Fruit fly (Drosophila melanogaster) whole organism, embryonic: ENCODE measurements around the gene CG13250.

Source experiments
- Antp ChIP-seq: fragments of 200-800 bp; sonication (Bioruptor generic); optimal IDR thresholded peaks from 3 replicates; lab custom pipeline; 2016; ENCODE audit warnings: missing biosample characterization, missing genetic modification characterization
- Bgb ChIP-seq: fragments of 200-800 bp; sonication (Bioruptor generic); IDR thresholded peaks from 2 replicates; pipeline ENCODE4 v1.3.6; 2022; ENCODE audit warnings: missing biosample characterization, missing genetic modification characterization; ENCODE audit not compliant: partially characterized antibody
- CG10321 ChIP-seq: fragments of 200-800 bp; sonication (Bioruptor generic); IDR thresholded peaks from 2 replicates; pipeline ENCODE4 v1.3.6; 2022; ENCODE audit warnings: missing biosample characterization, missing genetic modification characterization
- CG14014 ChIP-seq: fragments of 200-800 bp; sonication (Bioruptor generic); IDR thresholded peaks from 2 replicates; pipeline ENCODE4 v1.3.6; 2022; ENCODE audit warnings: missing biosample characterization, missing genetic modification characterization
- CG1647 ChIP-seq: fragments of 200-800 bp; sonication (Bioruptor generic); optimal IDR thresholded peaks from 3 replicates; lab custom pipeline; 2016; ENCODE audit warnings: missing biosample characterization, missing genetic modification characterization
- CG18476 ChIP-seq: fragments of 200-800 bp; sonication (Bioruptor generic); optimal IDR thresholded peaks from 2 replicates; lab custom pipeline; 2016; ENCODE audit warnings: missing biosample characterization, mild to moderate bottlenecking, missing genetic modification characterization
- CG7357 ChIP-seq: fragments of 200-800 bp; sonication (Bioruptor generic); IDR thresholded peaks from 3 replicates; pipeline ENCODE4 v1.3.6; 2022; ENCODE audit warnings: missing biosample characterization, missing genetic modification characterization
- Fer3 ChIP-seq: fragments of 200-800 bp; sonication (Bioruptor generic); optimal IDR thresholded peaks from 2 replicates; lab custom pipeline; 2018; ENCODE audit warnings: missing biosample characterization, mild to moderate bottlenecking, missing genetic modification characterization, moderate library complexity
- ham ChIP-seq: fragments of 200-800 bp; sonication (Bioruptor generic); IDR thresholded peaks from 2 replicates; pipeline ENCODE4 v1.3.6; 2022; ENCODE audit warnings: missing biosample characterization, missing genetic modification characterization

DNA sequence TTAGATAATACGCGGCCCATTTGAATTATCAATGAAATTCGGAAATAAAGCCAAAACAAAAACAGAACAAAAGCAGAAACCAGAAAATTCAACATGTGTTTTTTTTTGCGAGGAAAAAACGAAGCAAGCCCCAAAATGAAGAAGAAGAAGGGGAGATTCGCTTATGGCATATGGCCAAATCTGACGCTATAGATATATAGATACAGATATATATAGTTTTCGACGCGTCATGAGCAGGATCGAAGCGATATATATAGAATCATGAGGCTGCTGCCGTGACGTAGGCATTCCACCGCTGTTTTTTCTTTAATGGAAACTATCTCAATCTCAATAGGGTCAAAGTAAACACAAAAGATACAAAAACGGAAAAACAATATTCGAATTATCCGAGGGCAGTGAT, 4.9 kb downstream of the CG13250 start:
- TF ChIP-seq CG10321 = no peak
- no peak for TF ChIP-seq Fer3 (tag; lab: Kevin White, UChicago)
- no peak for TF ChIP-seq CG18476 (GFP tag; lab: Kevin White, UChicago)
- no peak for TF ChIP-seq Antp (GFP tag; lab: Kevin White, UChicago)
- TF ChIP-seq CG7357 = no peak
- TF ChIP-seq ham (GFP tag; lab: Robert Waterston, UW) = no peak
- no peak for TF ChIP-seq CG14014 (GFP tag; lab: Robert Waterston, UW)
- no peak for TF ChIP-seq CG1647
- no peak for TF ChIP-seq Bgb (GFP tag; lab: Robert Waterston, UW)
